Worm (Caenorhabditis elegans) whole organism, L1 larva: ENCODE measurements around the gene F59A1.18.

ENCODE experiments used
- C04F5.9 ChIP-seq: sonication (generic microtip); optimal IDR thresholded peaks from 2 replicates; lab custom pipeline; 2016; ENCODE audit warnings: missing genetic modification characterization, missing compliant biosample characterization
- blmp-1 ChIP-seq: fragments of 150-350 bp; optimal IDR thresholded peaks from 2 replicates; lab custom pipeline; 2014; ENCODE audit warnings: missing biosample characterization, missing genetic modification characterization
- ceh-63 ChIP-seq: fragments of 200-800 bp; sonication (Bioruptor generic); optimal IDR thresholded peaks from 2 replicates; lab custom pipeline; 2018; ENCODE audit warnings: mild to moderate bottlenecking, missing genetic modification characterization, missing compliant biosample characterization
- ceh-82 ChIP-seq, 3 experiments: fragments of 150-350 bp in 1 of 3; sonication (generic microtip) in 2 of 3; optimal IDR thresholded peaks; 2 replicates each; lab custom pipeline; 2014 to 2017; ENCODE audit warnings: missing biosample characterization in 3 of 3, missing genetic modification characterization in 3 of 3
- ceh-88 ChIP-seq: fragments of 200-800 bp; sonication (Bioruptor generic); IDR thresholded peaks from 2 replicates; pipeline ENCODE4 v1.3.6; 2022; ENCODE audit warnings: missing genetic modification characterization, missing compliant biosample characterization
- ceh-90 ChIP-seq: sonication (generic microtip); optimal IDR thresholded peaks from 2 replicates; lab custom pipeline; 2016; ENCODE audit warnings: missing genetic modification characterization, missing compliant biosample characterization
- ces-1 ChIP-seq: fragments of 150-350 bp; optimal IDR thresholded peaks from 2 replicates; lab custom pipeline; 2014; ENCODE audit warnings: missing biosample characterization, missing genetic modification reagents, missing genetic modification characterization
- dpl-1 ChIP-seq, 3 experiments: fragments of 150-350 bp in 2 of 3; sonication (generic microtip) in 1 of 3; optimal IDR thresholded peaks; 2 replicates each; lab custom pipeline; 2014 to 2017; ENCODE audit warnings: missing biosample characterization in 3 of 3, missing genetic modification characterization in 3 of 3, missing genetic modification reagents in 3 of 3
- egl-27 ChIP-seq, 2 experiments: fragments of 150-350 bp in 1 of 2; sonication (generic microtip); optimal IDR thresholded peaks; 3 replicates each; lab custom pipeline; 2017 to 2018; ENCODE audit warnings: missing biosample characterization in 2 of 2, missing genetic modification characterization in 2 of 2, missing genetic modification reagents in 2 of 2
- elt-2 ChIP-seq: sonication (generic microtip); optimal IDR thresholded peaks from 2 replicates; lab custom pipeline; 2016; ENCODE audit warnings: missing genetic modification characterization, mild to moderate bottlenecking, inconsistent platforms, missing compliant biosample characterization, missing genetic modification reagents
- elt-3 ChIP-seq, 6 experiments: fragments of 150-350 bp in 1 of 6; sonication (generic microtip); optimal IDR thresholded peaks; 2 replicates each; lab custom pipeline; 2017 to 2018; ENCODE audit warnings: missing biosample characterization in 6 of 6, missing genetic modification characterization in 6 of 6, inconsistent platforms in 1 of 6
- ets-5 ChIP-seq: fragments of 200-800 bp; sonication (Bioruptor generic); IDR thresholded peaks from 2 replicates; pipeline ENCODE4 v1.3.6; 2022; ENCODE audit warnings: missing genetic modification characterization, missing compliant biosample characterization
- fkh-10 ChIP-seq: sonication (generic microtip); optimal IDR thresholded peaks from 2 replicates; lab custom pipeline; 2017; ENCODE audit warnings: missing biosample characterization, missing genetic modification reagents, missing genetic modification characterization
- fkh-8 ChIP-seq: sonication (generic microtip); optimal IDR thresholded peaks from 2 replicates; lab custom pipeline; 2016; ENCODE audit warnings: mild to moderate bottlenecking, missing genetic modification characterization, missing compliant biosample characterization
- grh-1 ChIP-seq: fragments of 200-800 bp; sonication (Bioruptor generic); IDR thresholded peaks from 2 replicates; pipeline ENCODE4 v1.3.6; 2022; ENCODE audit warnings: missing genetic modification reagents, missing genetic modification characterization, missing compliant biosample characterization
- hlh-17 ChIP-seq: fragments of 200-800 bp; sonication (Bioruptor generic); optimal IDR thresholded peaks from 2 replicates; lab custom pipeline; 2018; ENCODE audit warnings: missing genetic modification characterization, mild to moderate bottlenecking, missing compliant biosample characterization, moderate library complexity, borderline replicate concordance
- isw-1 ChIP-seq: fragments of 200-800 bp; sonication (Bioruptor generic); IDR thresholded peaks from 2 replicates; pipeline ENCODE4 v1.3.6; 2022; ENCODE audit warnings: missing genetic modification characterization, missing compliant biosample characterization
- jun-1 ChIP-seq: fragments of 150-350 bp; optimal IDR thresholded peaks from 2 replicates; lab custom pipeline; 2014; ENCODE audit warnings: missing biosample characterization, missing genetic modification reagents, missing genetic modification characterization
- lin-14 ChIP-seq: fragments of 200-800 bp; sonication (Bioruptor generic); optimal IDR thresholded peaks from 2 replicates; lab custom pipeline; 2018; ENCODE audit warnings: mild to moderate bottlenecking, missing genetic modification characterization, moderate library complexity, missing compliant biosample characterization
- lin-35 ChIP-seq, 2 experiments: fragments of 150-350 bp; optimal IDR thresholded peaks; 2 replicates each; lab custom pipeline; 2014; ENCODE audit warnings: missing biosample characterization in 2 of 2, missing genetic modification characterization in 2 of 2, missing genetic modification reagents in 2 of 2
- lin-39 ChIP-seq: fragments of 150-350 bp; optimal IDR thresholded peaks from 2 replicates; lab custom pipeline; 2014; ENCODE audit warnings: missing biosample characterization, missing genetic modification reagents, missing genetic modification characterization
- lir-3 ChIP-seq: sonication (generic microtip); optimal IDR thresholded peaks from 2 replicates; lab custom pipeline; 2016; ENCODE audit warnings: mild to moderate bottlenecking, missing genetic modification characterization, moderate library complexity, missing compliant biosample characterization; ENCODE audit not compliant: poor library complexity
- lsy-2 ChIP-seq, 2 experiments: fragments of 150-350 bp; optimal IDR thresholded peaks; 2 replicates each; lab custom pipeline; 2014; ENCODE audit warnings: missing biosample characterization in 2 of 2, missing genetic modification characterization in 2 of 2
- mab-9 ChIP-seq: fragments of 200-800 bp; sonication (Bioruptor generic); IDR thresholded peaks from 2 replicates; pipeline ENCODE4 v1.3.6; 2022; ENCODE audit warnings: missing genetic modification reagents, missing genetic modification characterization, missing compliant biosample characterization
- mdl-1 ChIP-seq, 2 experiments: fragments of 150-350 bp; optimal IDR thresholded peaks; 2 replicates each; lab custom pipeline; 2014 to 2017; ENCODE audit warnings: missing biosample characterization in 2 of 2, missing genetic modification characterization in 2 of 2, inconsistent platforms in 1 of 2
- mef-2 ChIP-seq: fragments of 150-350 bp; optimal IDR thresholded peaks from 2 replicates; lab custom pipeline; 2014; ENCODE audit warnings: missing biosample characterization, missing genetic modification characterization
- nhr-19 ChIP-seq: fragments of 200-800 bp; sonication (Bioruptor generic); conservative IDR thresholded peaks from 2 replicates; pipeline ENCODE4 v1.3.6; 2022; ENCODE audit warnings: missing genetic modification characterization, missing compliant biosample characterization
- nhr-20 ChIP-seq: sonication (generic microtip); optimal IDR thresholded peaks from 2 replicates; lab custom pipeline; 2016; ENCODE audit warnings: mild to moderate bottlenecking, missing genetic modification characterization, missing compliant biosample characterization
- nhr-76 ChIP-seq: sonication (generic microtip); optimal IDR thresholded peaks from 2 replicates; lab custom pipeline; 2017; ENCODE audit warnings: missing biosample characterization, missing genetic modification characterization
- nhr-77 ChIP-seq: fragments of 150-350 bp; optimal IDR thresholded peaks from 2 replicates; lab custom pipeline; 2014; ENCODE audit warnings: missing biosample characterization, missing genetic modification characterization
- nhr-85 ChIP-seq: sonication (generic microtip); peaks from one replicate; lab custom pipeline; 2016; ENCODE audit warnings: missing genetic modification characterization, inconsistent platforms, missing compliant biosample characterization
- pag-3 ChIP-seq: sonication (generic microtip); optimal IDR thresholded peaks from 2 replicates; lab custom pipeline; 2017; ENCODE audit warnings: missing genetic modification characterization, mild to moderate bottlenecking, missing compliant biosample characterization, antibody characterized with exemption, borderline replicate concordance; ENCODE audit not compliant: insufficient read depth
- pax-3 ChIP-seq: fragments of 200-800 bp; sonication (Bioruptor generic); optimal IDR thresholded peaks from 2 replicates; lab custom pipeline; 2018; ENCODE audit warnings: mild to moderate bottlenecking, missing genetic modification characterization, moderate library complexity, missing compliant biosample characterization
- pqm-1 ChIP-seq: sonication (generic microtip); optimal IDR thresholded peaks from 3 replicates; lab custom pipeline; 2017; ENCODE audit warnings: missing biosample characterization, missing genetic modification characterization
- snpc-4 ChIP-seq: fragments of 150-350 bp; optimal IDR thresholded peaks from 2 replicates; lab custom pipeline; 2014; ENCODE audit warnings: missing biosample characterization, missing genetic modification characterization
- snu-23 ChIP-seq: sonication (generic microtip); optimal IDR thresholded peaks from 2 replicates; lab custom pipeline; 2016; ENCODE audit warnings: missing genetic modification characterization, missing compliant biosample characterization
- sptf-1 ChIP-seq: fragments of 150-350 bp; optimal IDR thresholded peaks from 2 replicates; lab custom pipeline; 2014; ENCODE audit warnings: missing biosample characterization, missing genetic modification characterization
- swsn-7 ChIP-seq: sonication (generic microtip); optimal IDR thresholded peaks from 2 replicates; lab custom pipeline; 2016; ENCODE audit warnings: missing genetic modification characterization, missing compliant biosample characterization
- tbx-2 ChIP-seq: sonication (generic microtip); optimal IDR thresholded peaks from 2 replicates; lab custom pipeline; 2016; ENCODE audit warnings: missing genetic modification characterization, missing compliant biosample characterization
- unc-130 ChIP-seq: fragments of 150-350 bp; optimal IDR thresholded peaks from 2 replicates; lab custom pipeline; 2017; ENCODE audit warnings: missing biosample characterization, missing genetic modification characterization, inconsistent platforms
- unc-30 ChIP-seq: sonication (generic microtip); optimal IDR thresholded peaks from 2 replicates; lab custom pipeline; 2017; ENCODE audit warnings: missing biosample characterization, missing genetic modification characterization
- unc-62 ChIP-seq: fragments of 150-350 bp; optimal IDR thresholded peaks from 2 replicates; lab custom pipeline; 2014; ENCODE audit warnings: missing biosample characterization, missing genetic modification reagents, missing genetic modification characterization
- ztf-11 ChIP-seq, 2 experiments: sonication (generic microtip); optimal IDR thresholded peaks; 2 replicates each; lab custom pipeline; 2016 to 2017; ENCODE audit warnings: missing genetic modification characterization in 2 of 2, missing biosample characterization in 1 of 2, missing compliant biosample characterization in 1 of 2
- ztf-4 ChIP-seq: fragments of 150-350 bp; optimal IDR thresholded peaks from 2 replicates; lab custom pipeline; 2014; ENCODE audit warnings: missing biosample characterization, missing genetic modification characterization

The F59A1.18 gene

DNA sequence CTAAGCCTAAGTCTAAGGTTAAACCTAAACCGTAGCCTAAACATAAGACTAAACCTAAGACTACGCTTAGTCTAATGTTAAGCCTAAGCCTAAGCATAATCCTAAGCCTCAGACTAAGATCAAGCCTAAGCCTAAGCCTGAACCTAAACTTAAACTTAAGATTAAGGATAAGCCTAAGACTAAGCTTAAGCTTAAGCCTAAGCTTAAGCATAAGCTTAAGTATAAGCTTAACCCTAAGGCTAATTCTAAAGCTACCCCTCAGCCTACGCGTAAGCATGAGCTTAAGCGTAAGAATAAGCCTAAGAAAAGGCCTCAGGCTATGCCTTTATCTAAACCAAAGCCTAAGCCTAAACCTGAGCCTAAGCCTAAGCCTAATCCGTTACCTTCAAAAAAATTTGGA is 41.6 kb upstream of the F59A1.18 start:
- TF ChIP-seq fkh-10 (no peak), lsy-2 (tag; optimal IDR thresholded peaks at IDR 0.05; lab: Kevin White, UChicago) (no peak), ets-5 (GFP tag; lab: Robert Waterston, UW) (no peak)

DNA sequence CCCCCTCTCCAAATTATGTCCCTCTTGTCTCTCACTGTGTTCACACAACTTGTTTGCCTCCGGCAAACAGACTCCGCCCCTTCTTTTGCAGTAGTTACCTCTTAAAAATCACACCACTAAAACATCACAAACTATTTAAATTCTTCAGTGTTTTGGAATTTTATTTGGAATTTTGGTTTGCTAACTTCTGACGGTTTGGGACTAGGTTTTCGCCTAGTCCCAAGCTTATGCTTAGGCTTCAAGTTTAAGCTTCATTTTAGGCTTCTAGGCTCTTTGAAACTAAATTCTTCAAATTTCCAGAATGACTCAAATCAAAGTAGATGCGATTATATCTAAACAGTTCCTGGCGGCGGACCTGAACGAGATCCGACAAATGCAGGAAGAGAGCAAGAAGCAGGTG is 38.0 kb upstream of the F59A1.18 start, which contains the start of gene fat-5:
Gene fat-5, plus strand, starts transcription at position 301 of the 400 bp plus-strand sequence.
- TF ChIP-seq C04F5.9 (tag; lab: Kevin White, UChicago) (no peak), elt-3 (tag; optimal IDR thresholded peaks at IDR 0.05; lab: Kevin White, UChicago) (no peak), hlh-17 (GFP tag; lab: Kevin White, UChicago) (no peak), ceh-82 (tag; optimal IDR thresholded peaks at IDR 0.05; lab: Kevin White, UChicago) (no peak), nhr-19 (no peak), pqm-1 (tag; lab: Kevin White, UChicago) (no peak), snu-23 (GFP tag; lab: Kevin White, UChicago) (no peak), ceh-63 (GFP tag; lab: Kevin White, UChicago) (no peak), unc-62 (GFP tag; lab: Kevin White, UChicago) (no peak), isw-1 (no peak), nhr-76 (no peak), dpl-1 (GFP tag; optimal IDR thresholded peaks at IDR 0.05; lab: Kevin White, UChicago) (no peak)
- TF ChIP-seq, all 84 proteins: peak for 0

DNA sequence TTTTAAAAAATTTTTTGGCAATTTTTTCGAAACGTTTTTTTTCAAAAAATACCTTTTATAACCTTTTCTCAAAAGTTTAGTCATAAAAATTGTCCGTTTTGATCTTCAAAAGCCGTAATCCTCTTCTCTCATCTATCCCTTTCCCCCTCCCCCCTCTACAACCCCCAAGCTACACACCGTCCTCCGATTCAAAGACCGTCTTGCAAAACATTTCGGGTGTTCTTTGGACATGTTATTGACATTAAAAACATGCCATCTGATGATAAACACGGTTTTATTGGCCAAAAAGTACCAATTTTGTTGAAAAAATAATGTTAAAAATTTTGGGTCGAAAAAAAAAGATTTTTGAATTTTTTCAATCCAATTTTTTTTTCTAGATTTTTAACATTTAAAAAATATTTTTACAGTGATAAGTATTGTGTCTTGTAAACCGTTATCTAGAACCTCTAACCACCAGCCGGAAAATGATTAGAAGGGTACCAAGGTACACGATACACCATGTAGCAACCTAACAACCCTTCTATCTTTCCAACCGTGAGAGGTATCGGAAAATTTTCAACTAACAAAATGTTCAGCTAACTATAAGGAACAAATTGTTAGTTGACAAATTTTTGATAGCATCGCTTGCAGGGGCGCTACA is 36.5 kb upstream of the F59A1.18 start:
- TF ChIP-seq nhr-85 (tag; lab: Kevin White, UChicago) (peak; percentile 76), C04F5.9 (tag; lab: Kevin White, UChicago) (no peak), swsn-7 (tag; lab: Kevin White, UChicago) (no peak), ceh-90 (no peak), snpc-4 (tag; lab: Kevin White, UChicago) (no peak), lin-14 (GFP tag; lab: Kevin White, UChicago) (peak; percentile 19), lin-35 (GFP tag; optimal IDR thresholded peaks at IDR 0.05; lab: Kevin White, UChicago) (no peak), lir-3 (tag; lab: Kevin White, UChicago) (no peak), unc-130 (tag; lab: Kevin White, UChicago) (no peak), tbx-2 (tag; lab: Kevin White, UChicago) (no peak), pag-3 (tag; lab: Kevin White, UChicago) (no peak), ceh-82 (tag; optimal IDR thresholded peaks at IDR 0.05; lab: Kevin White, UChicago) (no peak), fkh-8 (tag; lab: Kevin White, UChicago) (no peak), egl-27 (tag; optimal IDR thresholded peaks at IDR 0.05; lab: Kevin White, UChicago) (no peak), mdl-1 (tag; optimal IDR thresholded peaks at IDR 0.05; lab: Kevin White, UChicago) (peak in 1 of 2 experiments; percentile 9), jun-1 (tag; lab: Kevin White, UChicago) (no peak), unc-62 (GFP tag; lab: Kevin White, UChicago) (no peak), ztf-4 (no peak), pqm-1 (tag; lab: Kevin White, UChicago) (no peak), nhr-20 (tag; lab: Kevin White, UChicago) (peak; percentile 17), unc-30 (tag; lab: Kevin White, UChicago) (no peak), nhr-19 (peak; percentile 73), ceh-88 (GFP tag; lab: Robert Waterston, UW) (no peak), elt-2 (peak; percentile 17), pax-3 (tag; lab: Kevin White, UChicago) (no peak), nhr-77 (tag; lab: Kevin White, UChicago) (no peak), mef-2 (tag; lab: Kevin White, UChicago) (no peak), sptf-1 (tag; lab: Kevin White, UChicago) (no peak), ces-1 (GFP tag; lab: Kevin White, UChicago) (no peak), elt-3 (tag; optimal IDR thresholded peaks at IDR 0.05; lab: Kevin White, UChicago) (peak in 2 of 6 experiments; percentile 4 to 19), nhr-76 (no peak), ztf-11 (tag; optimal IDR thresholded peaks at IDR 0.05; lab: Kevin White, UChicago) (no peak), blmp-1 (tag; lab: Kevin White, UChicago) (peak; percentile 49), grh-1 (GFP tag; lab: Robert Waterston, UW) (no peak), mab-9 (GFP tag; lab: Robert Waterston, UW) (no peak), lin-39 (tag; lab: Kevin White, UChicago) (no peak)
